Fruit fly (Drosophila melanogaster) whole organism: Measurements from ENCODE around the gene CG10565.

Experiments used
- CG8478 ChIP-seq: fragments of >200 bp; optimal IDR thresholded peaks from 2 replicates; lab custom pipeline; 2018; ENCODE audit warnings: inconsistent platforms
- Dll ChIP-seq: fragments of >200 bp; optimal IDR thresholded peaks from 2 replicates; lab custom pipeline; 2017
- EcR ChIP-seq, 2 experiments: fragments of >200 bp; optimal IDR thresholded peaks; 2 replicates each; lab custom pipeline; 2017; ENCODE audit warnings: missing biosample characterization in 2 of 2, missing genetic modification characterization in 2 of 2, missing genetic modification reagents in 2 of 2
- pan ChIP-seq: fragments of >200 bp; optimal IDR thresholded peaks from 2 replicates; lab custom pipeline; 2017
- psq ChIP-seq: fragments of >200 bp; optimal IDR thresholded peaks from 2 replicates; lab custom pipeline; 2017
- usp ChIP-seq: fragments of >200 bp; optimal IDR thresholded peaks from 2 replicates; lab custom pipeline; 2017; ENCODE audit warnings: missing biosample characterization, missing genetic modification characterization, mixed read lengths

dm6 chr3L:21175531-21176271 lies 39.5 kb upstream of the CG10565 start:
- TF ChIP-seq psq (lab: Kevin White, UChicago) = no peak
- TF ChIP-seq Dll (lab: Kevin White, UChicago) = no peak
- TF ChIP-seq pan (lab: Kevin White, UChicago) = no peak
- TF ChIP-seq EcR (GFP tag; optimal IDR thresholded peaks at IDR 0.05; lab: Kevin White, UChicago) = no peak
- no peak for TF ChIP-seq CG8478 (lab: Kevin White, UChicago)
- no peak for TF ChIP-seq usp (GFP tag; lab: Kevin White, UChicago)
